Fruit fly (Drosophila melanogaster) whole organism, pupa: Measurements from ENCODE around the gene CG34367.

Experiments used
- CG10348 ChIP-seq: fragments of 200-800 bp; sonication (Bioruptor generic); IDR thresholded peaks from 2 replicates; pipeline ENCODE4 v1.3.6; 2022; ENCODE audit warnings: missing biosample characterization, missing genetic modification characterization
- CG12605 ChIP-seq: fragments of 200-800 bp; sonication (Bioruptor generic); IDR thresholded peaks from 2 replicates; pipeline ENCODE4 v1.3.6; 2022; ENCODE audit warnings: missing biosample characterization, missing genetic modification characterization
- CG14655 ChIP-seq: fragments of 200-800 bp; sonication (Bioruptor generic); optimal IDR thresholded peaks from 3 replicates; lab custom pipeline; 2017; ENCODE audit warnings: mild to moderate bottlenecking, missing biosample characterization, missing genetic modification reagents, missing genetic modification characterization
- CG15710 ChIP-seq: fragments of 200-800 bp; sonication (Bioruptor generic); optimal IDR thresholded peaks from 2 replicates; lab custom pipeline; 2018; ENCODE audit warnings: missing biosample characterization, mild to moderate bottlenecking, missing genetic modification characterization, moderate library complexity
- CG34367 ChIP-seq: fragments of 200-800 bp; sonication (Bioruptor generic); optimal IDR thresholded peaks from 2 replicates; lab custom pipeline; 2018; ENCODE audit warnings: missing biosample characterization, mild to moderate bottlenecking, missing genetic modification characterization
- CG4496 ChIP-seq: fragments of 200-800 bp; sonication (Bioruptor generic); IDR thresholded peaks from 3 replicates; pipeline ENCODE4 v1.3.6; 2022; ENCODE audit warnings: missing biosample characterization, missing genetic modification characterization
- CG8159 ChIP-seq: fragments of 200-800 bp; sonication (Bioruptor generic); optimal IDR thresholded peaks from 3 replicates; lab custom pipeline; 2018; ENCODE audit warnings: missing biosample characterization, mild to moderate bottlenecking, missing genetic modification characterization, moderate library complexity
- CG8301 ChIP-seq: fragments of 200-800 bp; sonication (Bioruptor generic); optimal IDR thresholded peaks from 2 replicates; lab custom pipeline; 2018; ENCODE audit warnings: missing biosample characterization, mild to moderate bottlenecking, missing genetic modification characterization
- EcR ChIP-seq: fragments of 200-800 bp; sonication (Bioruptor generic); optimal IDR thresholded peaks from 3 replicates; lab custom pipeline; 2019; ENCODE audit warnings: missing biosample characterization, missing genetic modification characterization, mild to moderate bottlenecking, moderate library complexity, missing genetic modification reagents
- Ets98B ChIP-seq: fragments of 200-800 bp; sonication (Bioruptor generic); IDR thresholded peaks from 2 replicates; pipeline ENCODE4 v1.3.6; 2022; ENCODE audit warnings: missing biosample characterization, missing genetic modification characterization
- Pif1B ChIP-seq: fragments of 200-800 bp; sonication (Bioruptor generic); optimal IDR thresholded peaks from 3 replicates; lab custom pipeline; 2016; ENCODE audit warnings: missing biosample characterization, missing genetic modification characterization
- gl ChIP-seq: fragments of 200-800 bp; sonication (Bioruptor generic); optimal IDR thresholded peaks from 2 replicates; lab custom pipeline; 2018; ENCODE audit warnings: missing biosample characterization, mild to moderate bottlenecking, missing genetic modification characterization
- rn ChIP-seq: fragments of 200-800 bp; sonication (Bioruptor generic); IDR thresholded peaks from 2 replicates; pipeline ENCODE4 v1.3.6; 2022; ENCODE audit warnings: missing biosample characterization, missing genetic modification characterization

- TF ChIP-seq Ets98B (GFP tag; lab: Robert Waterston, UW) (peak; percentile 81; the same call in 1 of the 2 replicates), rn (peak; percentile 55; the same call in 1 of the 2 replicates), gl (tag; lab: Kevin White, UChicago) (peak; percentile 29), CG8159 (tag; lab: Kevin White, UChicago) (no peak), CG10348 (no peak), Pif1B (GFP tag; lab: Kevin White, UChicago) (peak; percentile 71), CG15710 (tag; lab: Kevin White, UChicago) (peak; percentile 81), CG12605 (GFP tag; lab: Robert Waterston, UW) (no peak; the same call in none of the 2 replicates), CG4496 (GFP tag; lab: Robert Waterston, UW) (peak; percentile 78; the same call in 2 of the 3 replicates), EcR (GFP tag; lab: Kevin White, UChicago) (peak; percentile 2), CG14655 (GFP tag; lab: Kevin White, UChicago) (no peak), CG8301 (tag; lab: Kevin White, UChicago) (peak; percentile 70), CG34367 (tag; lab: Kevin White, UChicago) (peak; percentile 69)
These were observed 47.0 kb downstream of the CG34367 start, which contains the start of the genes CG5390 and CG4968 for dm6 chr2L:10306518-10307260.
